Worm (Caenorhabditis elegans) whole organism, L3 larva: ENCODE results near the gene memi-3.

Experiments used
- R02D3.7 ChIP-seq: fragments of 150-350 bp; optimal IDR thresholded peaks from 2 replicates; lab custom pipeline; 2014; ENCODE audit warnings: missing biosample characterization, missing genetic modification characterization
- aly-2 ChIP-seq: fragments of 150-350 bp; optimal IDR thresholded peaks from 2 replicates; lab custom pipeline; 2014; ENCODE audit warnings: missing biosample characterization, missing genetic modification characterization
- ama-1 ChIP-seq: fragments of 150-350 bp; optimal IDR thresholded peaks from 2 replicates; lab custom pipeline; 2018
- ceh-16 ChIP-seq: sonication (generic microtip); optimal IDR thresholded peaks from 2 replicates; lab custom pipeline; 2017; ENCODE audit warnings: missing biosample characterization, missing genetic modification characterization
- ceh-28 ChIP-seq: fragments of 150-350 bp; optimal IDR thresholded peaks from 2 replicates; lab custom pipeline; 2014; ENCODE audit warnings: missing biosample characterization, missing genetic modification reagents, missing genetic modification characterization
- ceh-82 ChIP-seq: fragments of 150-350 bp; optimal IDR thresholded peaks from 2 replicates; lab custom pipeline; 2014; ENCODE audit warnings: missing biosample characterization, missing genetic modification characterization
- ceh-9 ChIP-seq: sonication (generic microtip); optimal IDR thresholded peaks from 2 replicates; lab custom pipeline; 2018; ENCODE audit warnings: missing biosample characterization, missing genetic modification characterization
- daf-12 ChIP-seq: fragments of 150-350 bp; optimal IDR thresholded peaks from 2 replicates; lab custom pipeline; 2014; ENCODE audit warnings: missing biosample characterization, missing genetic modification reagents, missing genetic modification characterization
- egl-27 ChIP-seq: sonication (generic microtip); optimal IDR thresholded peaks from 4 replicates; lab custom pipeline; 2017; ENCODE audit warnings: missing biosample characterization, missing genetic modification reagents, missing genetic modification characterization
- egl-5 ChIP-seq: fragments of 150-350 bp; optimal IDR thresholded peaks from 2 replicates; lab custom pipeline; 2017; ENCODE audit warnings: missing biosample characterization, missing genetic modification reagents, missing genetic modification characterization, inconsistent platforms
- elt-2 ChIP-seq: sonication (generic microtip); optimal IDR thresholded peaks from 2 replicates; lab custom pipeline; 2016; ENCODE audit warnings: missing genetic modification reagents, mild to moderate bottlenecking, missing genetic modification characterization, missing compliant biosample characterization
- elt-3 ChIP-seq, 3 experiments: fragments of 150-350 bp in 1 of 3; sonication (generic microtip) in 2 of 3; optimal IDR thresholded peaks; 2 replicates in 2 of 3; 4 replicates in 1 of 3; lab custom pipeline; 2014 to 2017; ENCODE audit warnings: missing biosample characterization in 3 of 3, missing genetic modification characterization in 3 of 3
- eor-1 ChIP-seq, 2 experiments: fragments of 150-350 bp; optimal IDR thresholded peaks; 2 replicates each; lab custom pipeline; 2014 to 2018; ENCODE audit warnings: missing biosample characterization in 2 of 2, missing genetic modification characterization in 2 of 2
- fkh-10 ChIP-seq: sonication (generic microtip); optimal IDR thresholded peaks from 2 replicates; lab custom pipeline; 2017; ENCODE audit warnings: missing biosample characterization, missing genetic modification reagents, missing genetic modification characterization
- fkh-2 ChIP-seq: fragments of 150-350 bp; optimal IDR thresholded peaks from 2 replicates; lab custom pipeline; 2014; ENCODE audit warnings: missing biosample characterization, missing genetic modification reagents, missing genetic modification characterization
- fos-1 ChIP-seq: fragments of 150-350 bp; optimal IDR thresholded peaks from 2 replicates; lab custom pipeline; 2014; ENCODE audit warnings: missing biosample characterization, missing genetic modification characterization
- hmg-11 ChIP-seq: sonication (generic microtip); optimal IDR thresholded peaks from 2 replicates; lab custom pipeline; 2016; ENCODE audit warnings: missing genetic modification characterization, missing compliant biosample characterization
- jun-1 ChIP-seq: fragments of 150-350 bp; optimal IDR thresholded peaks from 2 replicates; lab custom pipeline; 2014; ENCODE audit warnings: missing biosample characterization, missing genetic modification reagents, missing genetic modification characterization
- lin-15B ChIP-seq: fragments of 150-350 bp; optimal IDR thresholded peaks from 2 replicates; lab custom pipeline; 2014; ENCODE audit warnings: missing biosample characterization, missing genetic modification characterization
- lin-39 ChIP-seq: fragments of 150-350 bp; optimal IDR thresholded peaks from 2 replicates; lab custom pipeline; 2018; ENCODE audit warnings: missing biosample characterization, missing genetic modification reagents, missing genetic modification characterization
- lsy-12 ChIP-seq: sonication (generic microtip); optimal IDR thresholded peaks from 2 replicates; lab custom pipeline; 2016; ENCODE audit warnings: mild to moderate bottlenecking, missing genetic modification characterization, missing compliant biosample characterization
- mdl-1 ChIP-seq: fragments of 150-350 bp; optimal IDR thresholded peaks from 2 replicates; lab custom pipeline; 2014; ENCODE audit warnings: missing biosample characterization, missing genetic modification characterization
- mml-1 ChIP-seq: fragments of 150-350 bp; sonication (generic microtip); optimal IDR thresholded peaks from 3 replicates; lab custom pipeline; 2014; ENCODE audit warnings: missing biosample characterization, missing genetic modification characterization
- nfya-1 ChIP-seq: sonication (generic microtip); optimal IDR thresholded peaks from 2 replicates; lab custom pipeline; 2017; ENCODE audit warnings: missing genetic modification characterization, mild to moderate bottlenecking, missing compliant biosample characterization, antibody characterized with exemption, moderate library complexity; ENCODE audit not compliant: insufficient read depth
- nhr-11 ChIP-seq: fragments of 150-350 bp; optimal IDR thresholded peaks from 2 replicates; lab custom pipeline; 2014; ENCODE audit warnings: missing biosample characterization, missing genetic modification characterization
- nhr-12 ChIP-seq: fragments of 150-350 bp; optimal IDR thresholded peaks from 2 replicates; lab custom pipeline; 2014; ENCODE audit warnings: missing biosample characterization, missing genetic modification characterization
- nhr-23 ChIP-seq: fragments of 150-350 bp; optimal IDR thresholded peaks from 2 replicates; lab custom pipeline; 2014; ENCODE audit warnings: missing biosample characterization, missing genetic modification reagents, missing genetic modification characterization
- nhr-28 ChIP-seq: fragments of 150-350 bp; optimal IDR thresholded peaks from 2 replicates; lab custom pipeline; 2014; ENCODE audit warnings: missing biosample characterization, missing genetic modification characterization
- nhr-67 ChIP-seq: fragments of 150-350 bp; optimal IDR thresholded peaks from 2 replicates; lab custom pipeline; 2014; ENCODE audit warnings: missing biosample characterization, missing genetic modification characterization
- nhr-76 ChIP-seq: fragments of 150-350 bp; sonication (generic microtip); optimal IDR thresholded peaks from 5 replicates; lab custom pipeline; 2014; ENCODE audit warnings: missing biosample characterization, missing genetic modification characterization
- nhr-77 ChIP-seq: fragments of 150-350 bp; optimal IDR thresholded peaks from 2 replicates; lab custom pipeline; 2014; ENCODE audit warnings: missing biosample characterization, missing genetic modification characterization
- pha-4 ChIP-seq: fragments of 150-350 bp; optimal IDR thresholded peaks from 2 replicates; lab custom pipeline; 2014; ENCODE audit warnings: missing biosample characterization, missing genetic modification reagents, missing genetic modification characterization
- pqm-1 ChIP-seq: fragments of 150-350 bp; optimal IDR thresholded peaks from 2 replicates; lab custom pipeline; 2017; ENCODE audit warnings: missing biosample characterization, missing genetic modification characterization, inconsistent platforms
- sea-2 ChIP-seq: fragments of 150-350 bp; sonication (generic microtip); optimal IDR thresholded peaks from 4 replicates; lab custom pipeline; 2014; ENCODE audit warnings: missing biosample characterization, missing genetic modification reagents, missing genetic modification characterization
- skn-1 ChIP-seq: fragments of 150-350 bp; optimal IDR thresholded peaks from 2 replicates; lab custom pipeline; 2014; ENCODE audit warnings: missing biosample characterization, missing genetic modification characterization
- snpc-4 ChIP-seq: fragments of 150-350 bp; optimal IDR thresholded peaks from 2 replicates; lab custom pipeline; 2014; ENCODE audit warnings: missing biosample characterization, missing genetic modification characterization
- tbx-2 ChIP-seq: sonication (generic microtip); optimal IDR thresholded peaks from 2 replicates; lab custom pipeline; 2016; ENCODE audit warnings: mild to moderate bottlenecking, missing genetic modification characterization, missing compliant biosample characterization
- unc-62 ChIP-seq: fragments of 150-350 bp; sonication (generic microtip); optimal IDR thresholded peaks from 4 replicates; lab custom pipeline; 2014; ENCODE audit warnings: missing biosample characterization, missing genetic modification reagents, missing genetic modification characterization
- ztf-11 ChIP-seq: fragments of 150-350 bp; optimal IDR thresholded peaks from 2 replicates; lab custom pipeline; 2014; ENCODE audit warnings: missing biosample characterization, missing genetic modification characterization
- ztf-4 ChIP-seq: fragments of 150-350 bp; optimal IDR thresholded peaks from 2 replicates; lab custom pipeline; 2014; ENCODE audit warnings: missing biosample characterization, missing genetic modification characterization

The memi-3 gene

ce11 chrIV:11403288-11403991, at the start of gene memi-3, which contains the start of gene cyp-31A2:
memi-3 (minus strand) TSS chrIV:11403338.
cyp-31A2 (plus strand) TSS chrIV:11403961.
- no peak for TF ChIP-seq nhr-76
- TF ChIP-seq nhr-11 (tag; lab: Kevin White, UChicago), result no peak
- no peak for TF ChIP-seq egl-27 (tag; lab: Kevin White, UChicago)
- TF ChIP-seq aly-2 (tag; lab: Kevin White, UChicago), result no peak
- no peak for TF ChIP-seq nhr-28
- no peak for TF ChIP-seq daf-12 (tag; lab: Kevin White, UChicago)
- no peak for TF ChIP-seq ama-1 (lab: Kevin White, UChicago)
- no peak for TF ChIP-seq fkh-10
- TF ChIP-seq ceh-9, result no peak

ce11 chrIV:11452928-11453327, 49.8 kb upstream of the memi-3 start:
- TF ChIP-seq lin-39 (tag; lab: Kevin White, UChicago) (peak; percentile 55), mdl-1 (tag; lab: Kevin White, UChicago) (no peak)

ce11 chrIV:11438255-11438654, 35.1 kb upstream of the memi-3 start:
- TF ChIP-seq pha-4 (tag; lab: Kevin White, UChicago), result peak; percentile 89
- no peak for TF ChIP-seq lin-15B

- no peak for TF ChIP-seq pha-4 (tag; lab: Kevin White, UChicago)
- TF ChIP-seq egl-27 (tag; lab: Kevin White, UChicago), result no peak
- no peak for TF ChIP-seq eor-1 (tag; optimal IDR thresholded peaks at IDR 0.05; lab: Kevin White, UChicago)
Observed at ce11 chrIV:11435761-11436160, 32.6 kb upstream of the memi-3 start.

ce11 chrIV:11434575-11434974, 31.4 kb upstream of the memi-3 start:
- TF ChIP-seq egl-5 (tag; lab: Kevin White, UChicago) (peak; percentile 19), ama-1 (lab: Kevin White, UChicago) (no peak), pqm-1 (tag; lab: Kevin White, UChicago) (no peak), fkh-2 (tag; lab: Kevin White, UChicago) (no peak), daf-12 (tag; lab: Kevin White, UChicago) (no peak), ceh-9 (no peak), snpc-4 (tag; lab: Kevin White, UChicago) (no peak), lin-15B (no peak), ztf-4 (no peak), nhr-12 (tag; lab: Kevin White, UChicago) (no peak), unc-62 (GFP tag; lab: Kevin White, UChicago) (no peak), ceh-82 (tag; lab: Kevin White, UChicago) (no peak), sea-2 (no peak), elt-2 (tag; lab: Kevin White, UChicago) (peak; percentile 64), fkh-10 (no peak), ztf-11 (tag; lab: Kevin White, UChicago) (no peak)
- TF ChIP-seq, all 47 proteins: peak for 2

- TF ChIP-seq egl-5 (tag; lab: Kevin White, UChicago), result no peak
- peak; percentile 69 for TF ChIP-seq lin-15B
- TF ChIP-seq ceh-16 (tag; lab: Kevin White, UChicago), result no peak
- TF ChIP-seq mml-1 (tag; lab: Kevin White, UChicago), result no peak
- TF ChIP-seq jun-1 (tag; lab: Kevin White, UChicago), result peak; percentile 25
- no peak for TF ChIP-seq unc-62 (GFP tag; lab: Kevin White, UChicago)
- TF ChIP-seq elt-2 (tag; lab: Kevin White, UChicago), result peak; percentile 24
- TF ChIP-seq snpc-4 (tag; lab: Kevin White, UChicago), result peak; percentile 58
- no peak for TF ChIP-seq elt-3 (tag; optimal IDR thresholded peaks at IDR 0.05; lab: Kevin White, UChicago)
- peak; percentile 41 for TF ChIP-seq tbx-2
- no peak for TF ChIP-seq nhr-77 (tag; lab: Kevin White, UChicago)
- peak; percentile 89 for TF ChIP-seq pha-4 (tag; lab: Kevin White, UChicago)
- TF ChIP-seq sea-2, result no peak
- no peak for TF ChIP-seq pqm-1 (tag; lab: Kevin White, UChicago)
- TF ChIP-seq ama-1 (lab: Kevin White, UChicago), result no peak
- TF ChIP-seq lin-39 (tag; lab: Kevin White, UChicago), result peak; percentile 54
- TF ChIP-seq skn-1, result no peak
- peak; percentile 13 for TF ChIP-seq fkh-10
- TF ChIP-seq nhr-11 (tag; lab: Kevin White, UChicago), result no peak
- no peak for TF ChIP-seq fos-1 (tag; lab: Kevin White, UChicago)
- no peak for TF ChIP-seq daf-12 (tag; lab: Kevin White, UChicago)
- TF ChIP-seq ztf-11 (tag; lab: Kevin White, UChicago), result no peak
- TF ChIP-seq ceh-28 (tag; lab: Kevin White, UChicago), result peak; percentile 64
- peak; percentile 30 for TF ChIP-seq nhr-23 (tag; lab: Kevin White, UChicago)
- peak; percentile 76 for TF ChIP-seq hmg-11 (tag; lab: Kevin White, UChicago)
- TF ChIP-seq nfya-1 (tag; lab: Kevin White, UChicago), result peak; percentile 76
- TF ChIP-seq ceh-9, result no peak
- TF ChIP-seq nhr-67 (tag; lab: Kevin White, UChicago), result no peak
- peak; percentile 47 for TF ChIP-seq R02D3.7 (tag; lab: Kevin White, UChicago)
- no peak for TF ChIP-seq lsy-12
- no peak for TF ChIP-seq aly-2 (tag; lab: Kevin White, UChicago)
- no peak for TF ChIP-seq ceh-82 (tag; lab: Kevin White, UChicago)
Observed at ce11 chrIV:11433709-11434108, 30.6 kb upstream of the memi-3 start.
